Worm (Caenorhabditis elegans): ENCODE results near the gene Y105C5A.1.
"Not testable (repeated sequence)": the region's sequence is repeated elsewhere in the genome, so short reads cannot be mapped to it uniquely, and the experiment has no call there.

DNA sequence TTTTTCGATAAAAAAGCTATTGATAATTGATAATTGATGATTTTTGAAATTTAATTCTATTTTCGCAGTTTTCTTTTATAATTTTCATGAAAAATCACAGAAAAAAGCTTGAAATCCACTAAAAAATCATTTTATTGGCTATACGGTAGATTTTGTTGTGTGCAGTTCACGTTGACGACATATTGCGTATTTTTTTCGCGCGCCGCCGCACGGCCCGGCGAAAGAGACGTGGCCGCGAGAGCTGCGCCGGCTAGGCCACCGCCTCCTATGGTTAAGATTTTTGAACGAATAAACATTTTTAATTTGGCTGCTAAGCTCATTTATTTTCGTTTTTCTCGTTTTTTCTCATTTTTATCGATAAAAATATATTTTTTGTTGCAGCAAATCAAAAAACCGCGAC is 35.4 kb downstream of the Y105C5A.1 start:
- TF ChIP-seq ces-1 (GFP tag; optimal IDR thresholded peaks at IDR 0.05): not testable (repeated sequence)
- TF ChIP-seq Y48G9A.11 (GFP tag; IDR thresholded peaks at IDR 0.05) (peak; percentile 62), dmd-9 (GFP tag; IDR thresholded peaks at IDR 0.05) (0 out of 2 replicates have a peak, but pooled peaks have one; percentile 13)

Data from whole organism, L4 larva.